Worm (Caenorhabditis elegans) whole organism, L1 larva: Measurements from ENCODE around the gene F56H9.8.

Experiments
- C16A3.4 ChIP-seq: fragments of 150-350 bp; optimal IDR thresholded peaks from 2 replicates; lab custom pipeline; 2014; ENCODE audit warnings: missing biosample characterization, missing genetic modification characterization
- C34B4.2 ChIP-seq: sonication (generic microtip); optimal IDR thresholded peaks from 2 replicates; lab custom pipeline; 2017; ENCODE audit warnings: mild to moderate bottlenecking, missing genetic modification characterization, missing compliant biosample characterization
- F16B12.6 ChIP-seq: fragments of 150-350 bp; optimal IDR thresholded peaks from 2 replicates; lab custom pipeline; 2014; ENCODE audit warnings: missing biosample characterization, missing genetic modification characterization
- aha-1 ChIP-seq: fragments of 150-350 bp; optimal IDR thresholded peaks from 2 replicates; lab custom pipeline; 2014; ENCODE audit warnings: missing biosample characterization, missing genetic modification characterization
- aly-2 ChIP-seq: fragments of 150-350 bp; optimal IDR thresholded peaks from 2 replicates; lab custom pipeline; 2014; ENCODE audit warnings: missing biosample characterization, missing genetic modification characterization
- ama-1 ChIP-seq: fragments of 150-350 bp; optimal IDR thresholded peaks from 2 replicates; lab custom pipeline; 2014
- ceh-8 ChIP-seq: fragments of 200-800 bp; sonication (Bioruptor generic); optimal IDR thresholded peaks from 2 replicates; lab custom pipeline; 2018; ENCODE audit warnings: mild to moderate bottlenecking, missing genetic modification characterization, moderate library complexity, missing compliant biosample characterization
- dsc-1 ChIP-seq: sonication (generic microtip); optimal IDR thresholded peaks from 2 replicates; lab custom pipeline; 2016; ENCODE audit warnings: mild to moderate bottlenecking, missing genetic modification characterization, missing compliant biosample characterization
- efl-3 ChIP-seq: fragments of 200-800 bp; sonication (Bioruptor generic); optimal IDR thresholded peaks from 2 replicates; lab custom pipeline; 2018; ENCODE audit warnings: mild to moderate bottlenecking, missing genetic modification characterization, missing compliant biosample characterization
- egl-13 ChIP-seq: sonication (generic microtip); optimal IDR thresholded peaks from 2 replicates; lab custom pipeline; 2016; ENCODE audit warnings: missing genotype, missing genetic modification reagents, missing genetic modification characterization, missing compliant biosample characterization
- elt-3 ChIP-seq, 6 experiments: fragments of 150-350 bp in 1 of 6; sonication (generic microtip); optimal IDR thresholded peaks; 2 replicates each; lab custom pipeline; 2017 to 2018; ENCODE audit warnings: missing biosample characterization in 6 of 6, missing genetic modification characterization in 6 of 6, inconsistent platforms in 1 of 6
- ets-5 ChIP-seq: fragments of 200-800 bp; sonication (Bioruptor generic); IDR thresholded peaks from 2 replicates; pipeline ENCODE4 v1.3.6; 2022; ENCODE audit warnings: missing genetic modification characterization, missing compliant biosample characterization
- fkh-4 ChIP-seq: sonication (generic microtip); optimal IDR thresholded peaks from 2 replicates; lab custom pipeline; 2016; ENCODE audit warnings: missing compliant biosample characterization, missing genetic modification characterization, borderline replicate concordance
- fos-1 ChIP-seq: fragments of 150-350 bp; optimal IDR thresholded peaks from 2 replicates; lab custom pipeline; 2014; ENCODE audit warnings: missing biosample characterization, missing genetic modification characterization
- hlh-4 ChIP-seq: sonication (generic microtip); optimal IDR thresholded peaks from 2 replicates; lab custom pipeline; 2016; ENCODE audit warnings: mild to moderate bottlenecking, missing genetic modification characterization, missing compliant biosample characterization
- irx-1 ChIP-seq: sonication (generic microtip); optimal IDR thresholded peaks from 2 replicates; lab custom pipeline; 2016; ENCODE audit warnings: missing genetic modification characterization, missing compliant biosample characterization
- jun-1 ChIP-seq: fragments of 150-350 bp; optimal IDR thresholded peaks from 2 replicates; lab custom pipeline; 2014; ENCODE audit warnings: missing biosample characterization, missing genetic modification reagents, missing genetic modification characterization
- lin-13 ChIP-seq: fragments of 150-350 bp; optimal IDR thresholded peaks from 2 replicates; lab custom pipeline; 2014; ENCODE audit warnings: missing biosample characterization, missing genetic modification reagents, missing genetic modification characterization
- lin-15B ChIP-seq: fragments of 150-350 bp; sonication (generic microtip); optimal IDR thresholded peaks from 3 replicates; lab custom pipeline; 2014; ENCODE audit warnings: missing biosample characterization, missing genetic modification characterization
- lin-35 ChIP-seq, 2 experiments: fragments of 150-350 bp; optimal IDR thresholded peaks; 2 replicates each; lab custom pipeline; 2014; ENCODE audit warnings: missing biosample characterization in 2 of 2, missing genetic modification characterization in 2 of 2, missing genetic modification reagents in 2 of 2
- lin-39 ChIP-seq: fragments of 150-350 bp; optimal IDR thresholded peaks from 2 replicates; lab custom pipeline; 2014; ENCODE audit warnings: missing biosample characterization, missing genetic modification reagents, missing genetic modification characterization
- lir-3 ChIP-seq: sonication (generic microtip); optimal IDR thresholded peaks from 2 replicates; lab custom pipeline; 2016; ENCODE audit warnings: mild to moderate bottlenecking, missing genetic modification characterization, moderate library complexity, missing compliant biosample characterization; ENCODE audit not compliant: poor library complexity
- lsy-2 ChIP-seq, 2 experiments: fragments of 150-350 bp; optimal IDR thresholded peaks; 2 replicates each; lab custom pipeline; 2014; ENCODE audit warnings: missing biosample characterization in 2 of 2, missing genetic modification characterization in 2 of 2
- mdl-1 ChIP-seq, 2 experiments: fragments of 150-350 bp; optimal IDR thresholded peaks; 2 replicates each; lab custom pipeline; 2014 to 2017; ENCODE audit warnings: missing biosample characterization in 2 of 2, missing genetic modification characterization in 2 of 2, inconsistent platforms in 1 of 2
- mef-2 ChIP-seq: fragments of 150-350 bp; optimal IDR thresholded peaks from 2 replicates; lab custom pipeline; 2014; ENCODE audit warnings: missing biosample characterization, missing genetic modification characterization
- mep-1 ChIP-seq: fragments of 150-350 bp; optimal IDR thresholded peaks from 2 replicates; lab custom pipeline; 2014; ENCODE audit warnings: missing biosample characterization, missing genetic modification characterization
- nhr-19 ChIP-seq: fragments of 200-800 bp; sonication (Bioruptor generic); conservative IDR thresholded peaks from 2 replicates; pipeline ENCODE4 v1.3.6; 2022; ENCODE audit warnings: missing genetic modification characterization, missing compliant biosample characterization
- nhr-20 ChIP-seq: sonication (generic microtip); optimal IDR thresholded peaks from 2 replicates; lab custom pipeline; 2016; ENCODE audit warnings: mild to moderate bottlenecking, missing genetic modification characterization, missing compliant biosample characterization
- nhr-237 ChIP-seq: fragments of 150-350 bp; optimal IDR thresholded peaks from 2 replicates; lab custom pipeline; 2014; ENCODE audit warnings: missing biosample characterization, missing genetic modification characterization
- nhr-47 ChIP-seq: sonication (generic microtip); optimal IDR thresholded peaks from 2 replicates; lab custom pipeline; 2016; ENCODE audit warnings: mild to moderate bottlenecking, missing genetic modification characterization, moderate library complexity, missing compliant biosample characterization
- nhr-71 ChIP-seq: sonication (generic microtip); optimal IDR thresholded peaks from 2 replicates; lab custom pipeline; 2016; ENCODE audit warnings: mild to moderate bottlenecking, missing genetic modification characterization, moderate library complexity, missing compliant biosample characterization
- nhr-76 ChIP-seq: sonication (generic microtip); optimal IDR thresholded peaks from 2 replicates; lab custom pipeline; 2017; ENCODE audit warnings: missing biosample characterization, missing genetic modification characterization
- nhr-77 ChIP-seq: fragments of 150-350 bp; optimal IDR thresholded peaks from 2 replicates; lab custom pipeline; 2014; ENCODE audit warnings: missing biosample characterization, missing genetic modification characterization
- nhr-84 ChIP-seq: sonication (generic microtip); optimal IDR thresholded peaks from 2 replicates; lab custom pipeline; 2017; ENCODE audit warnings: missing biosample characterization, missing genetic modification characterization
- nhr-85 ChIP-seq: sonication (generic microtip); peaks from one replicate; lab custom pipeline; 2016; ENCODE audit warnings: missing genetic modification characterization, inconsistent platforms, missing compliant biosample characterization
- nhr-90 ChIP-seq: sonication (generic microtip); optimal IDR thresholded peaks from 2 replicates; lab custom pipeline; 2016; ENCODE audit warnings: mild to moderate bottlenecking, missing genetic modification characterization, missing compliant biosample characterization; ENCODE audit not compliant: poor library complexity
- pag-3 ChIP-seq: sonication (generic microtip); optimal IDR thresholded peaks from 2 replicates; lab custom pipeline; 2017; ENCODE audit warnings: missing genetic modification characterization, mild to moderate bottlenecking, missing compliant biosample characterization, antibody characterized with exemption, borderline replicate concordance; ENCODE audit not compliant: insufficient read depth
- pax-3 ChIP-seq: fragments of 200-800 bp; sonication (Bioruptor generic); optimal IDR thresholded peaks from 2 replicates; lab custom pipeline; 2018; ENCODE audit warnings: mild to moderate bottlenecking, missing genetic modification characterization, moderate library complexity, missing compliant biosample characterization
- pqm-1 ChIP-seq: sonication (generic microtip); optimal IDR thresholded peaks from 3 replicates; lab custom pipeline; 2017; ENCODE audit warnings: missing biosample characterization, missing genetic modification characterization
- skn-1 ChIP-seq: fragments of 150-350 bp; optimal IDR thresholded peaks from 2 replicates; lab custom pipeline; 2014; ENCODE audit warnings: missing biosample characterization, missing genetic modification characterization
- sox-4 ChIP-seq: sonication (generic microtip); optimal IDR thresholded peaks from 2 replicates; lab custom pipeline; 2016; ENCODE audit warnings: missing genetic modification characterization, missing compliant biosample characterization
- sptf-1 ChIP-seq: fragments of 150-350 bp; optimal IDR thresholded peaks from 2 replicates; lab custom pipeline; 2014; ENCODE audit warnings: missing biosample characterization, missing genetic modification characterization
- sup-37 ChIP-seq: fragments of 200-800 bp; sonication (Bioruptor generic); optimal IDR thresholded peaks from 2 replicates; lab custom pipeline; 2018; ENCODE audit warnings: mild to moderate bottlenecking, missing genetic modification characterization, missing compliant biosample characterization
- swsn-7 ChIP-seq: sonication (generic microtip); optimal IDR thresholded peaks from 2 replicates; lab custom pipeline; 2016; ENCODE audit warnings: missing genetic modification characterization, missing compliant biosample characterization
- unc-30 ChIP-seq: sonication (generic microtip); optimal IDR thresholded peaks from 2 replicates; lab custom pipeline; 2017; ENCODE audit warnings: missing biosample characterization, missing genetic modification characterization
- unc-62 ChIP-seq: fragments of 150-350 bp; optimal IDR thresholded peaks from 2 replicates; lab custom pipeline; 2014; ENCODE audit warnings: missing biosample characterization, missing genetic modification reagents, missing genetic modification characterization
- unc-86 ChIP-seq: sonication (generic microtip); optimal IDR thresholded peaks from 2 replicates; lab custom pipeline; 2016; ENCODE audit warnings: missing genetic modification characterization, missing compliant biosample characterization
- unc-98 ChIP-seq: fragments of 200-800 bp; sonication (Bioruptor generic); IDR thresholded peaks from 2 replicates; pipeline ENCODE4 v1.3.6; 2022; ENCODE audit warnings: missing genetic modification characterization, missing compliant biosample characterization
- xbp-1 ChIP-seq: sonication (generic microtip); optimal IDR thresholded peaks from 2 replicates; lab custom pipeline; 2016; ENCODE audit warnings: missing genetic modification characterization, missing compliant biosample characterization
- ztf-11 ChIP-seq, 2 experiments: sonication (generic microtip); optimal IDR thresholded peaks; 2 replicates each; lab custom pipeline; 2016 to 2017; ENCODE audit warnings: missing genetic modification characterization in 2 of 2, missing biosample characterization in 1 of 2, missing compliant biosample characterization in 1 of 2
- ztf-4 ChIP-seq: fragments of 150-350 bp; optimal IDR thresholded peaks from 2 replicates; lab custom pipeline; 2014; ENCODE audit warnings: missing biosample characterization, missing genetic modification characterization

F56H9.8 gene

DNA sequence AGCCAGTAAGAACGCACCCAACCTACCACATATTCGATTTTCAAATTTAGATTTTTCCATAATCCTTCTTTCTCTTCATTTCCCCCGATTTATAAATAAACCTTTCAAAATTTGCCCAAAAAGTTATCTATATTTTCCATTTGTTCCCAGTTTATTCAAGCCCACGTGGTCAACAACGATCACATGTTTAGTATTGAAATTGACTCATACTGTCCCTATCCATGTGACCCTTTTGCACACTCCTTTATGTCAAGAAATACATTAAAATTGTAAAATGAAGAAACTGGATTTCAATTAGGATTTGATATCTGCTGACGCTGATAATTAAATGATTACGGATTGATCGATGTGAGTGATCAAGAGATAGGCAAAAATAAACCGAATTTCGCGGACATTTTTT is 9.4 kb upstream of the F56H9.8 start (continued):
- TF ChIP-seq mef-2 (no peak), swsn-7 (tag; lab: Kevin White, UChicago) (peak; percentile 20), sox-4 (tag; lab: Kevin White, UChicago) (no peak), ama-1 (lab: Kevin White, UChicago) (no peak), nhr-90 (tag; lab: Kevin White, UChicago) (peak; percentile 91), xbp-1 (tag; lab: Kevin White, UChicago) (peak; percentile 26), aly-2 (tag; lab: Kevin White, UChicago) (no peak), dsc-1 (tag; lab: Kevin White, UChicago) (no peak), sup-37 (GFP tag; lab: Kevin White, UChicago) (no peak), unc-86 (no peak), nhr-20 (peak; percentile 96), ztf-11 (tag; optimal IDR thresholded peaks at IDR 0.05; lab: Kevin White, UChicago) (no peak), pqm-1 (no peak), skn-1 (tag; lab: Kevin White, UChicago) (peak; percentile 58), aha-1 (tag; lab: Kevin White, UChicago) (no peak)

DNA sequence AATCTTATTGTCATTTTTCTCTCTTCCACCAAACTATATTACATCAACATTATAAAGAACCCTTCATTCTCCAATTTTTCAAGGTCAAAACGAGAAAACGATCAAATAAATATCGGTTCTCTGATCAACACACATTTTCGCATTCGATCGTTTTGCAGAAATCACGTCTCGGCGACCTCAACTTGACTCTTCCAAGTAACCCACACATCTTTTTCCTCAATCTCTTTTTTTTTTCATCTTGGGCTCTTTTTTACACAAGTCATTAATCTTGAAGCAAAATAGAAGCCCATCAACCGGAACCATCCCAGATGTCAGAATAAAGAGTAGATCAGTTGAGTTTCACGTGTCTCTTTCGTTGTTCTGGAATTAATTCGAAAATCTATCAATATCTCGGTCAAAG is 8.4 kb upstream of the F56H9.8 start:
- TF ChIP-seq C34B4.2 (tag; lab: Kevin White, UChicago) (no peak), mep-1 (tag; lab: Kevin White, UChicago) (no peak), mdl-1 (tag; optimal IDR thresholded peaks at IDR 0.05; lab: Kevin White, UChicago) (peak in 1 of 2 experiments; percentile 3), hlh-4 (tag; lab: Kevin White, UChicago) (no peak), unc-30 (tag; lab: Kevin White, UChicago) (no peak), lin-15B (tag; lab: Kevin White, UChicago) (no peak), lsy-2 (tag; optimal IDR thresholded peaks at IDR 0.05; lab: Kevin White, UChicago) (peak; percentile 22 to 49), ets-5 (GFP tag; lab: Robert Waterston, UW) (no peak), lin-39 (peak; percentile 54), xbp-1 (tag; lab: Kevin White, UChicago) (no peak), elt-3 (tag; optimal IDR thresholded peaks at IDR 0.05; lab: Kevin White, UChicago) (peak in 2 of 6 experiments; percentile 13 to 39), nhr-71 (peak; percentile 91), unc-62 (GFP tag; lab: Kevin White, UChicago) (no peak), ceh-8 (GFP tag; lab: Kevin White, UChicago) (no peak), swsn-7 (tag; lab: Kevin White, UChicago) (peak; percentile 27), C16A3.4 (peak; percentile 23), aha-1 (tag; lab: Kevin White, UChicago) (peak; percentile 33), fos-1 (tag; lab: Kevin White, UChicago) (no peak), fkh-4 (tag; lab: Kevin White, UChicago) (peak; percentile 78), pag-3 (tag; lab: Kevin White, UChicago) (no peak), skn-1 (tag; lab: Kevin White, UChicago) (no peak), nhr-77 (tag; lab: Kevin White, UChicago) (no peak), lir-3 (no peak), unc-98 (no peak), nhr-85 (tag; lab: Kevin White, UChicago) (peak; percentile 85), lin-13 (GFP tag; lab: Kevin White, UChicago) (no peak), pax-3 (no peak), egl-13 (no peak), unc-86 (no peak), nhr-19 (GFP tag; lab: Robert Waterston, UW) (peak; percentile 83), F16B12.6 (tag; lab: Kevin White, UChicago) (no peak), efl-3 (GFP tag; lab: Kevin White, UChicago) (no peak), nhr-90 (tag; lab: Kevin White, UChicago) (no peak), jun-1 (tag; lab: Kevin White, UChicago) (no peak), ama-1 (lab: Kevin White, UChicago) (no peak), nhr-84 (tag; lab: Kevin White, UChicago) (no peak), nhr-76 (tag; lab: Kevin White, UChicago) (no peak), nhr-47 (peak; percentile 12), nhr-237 (tag; lab: Kevin White, UChicago) (no peak), ztf-11 (tag; optimal IDR thresholded peaks at IDR 0.05; lab: Kevin White, UChicago) (no peak), ztf-4 (tag; lab: Kevin White, UChicago) (no peak), irx-1 (tag; lab: Kevin White, UChicago) (peak; percentile 15), sptf-1 (no peak), pqm-1 (no peak), lin-35 (GFP tag; optimal IDR thresholded peaks at IDR 0.05; lab: Kevin White, UChicago) (no peak)
